Worm (Caenorhabditis elegans): ENCODE measurements around the gene metl-18.

DNA sequence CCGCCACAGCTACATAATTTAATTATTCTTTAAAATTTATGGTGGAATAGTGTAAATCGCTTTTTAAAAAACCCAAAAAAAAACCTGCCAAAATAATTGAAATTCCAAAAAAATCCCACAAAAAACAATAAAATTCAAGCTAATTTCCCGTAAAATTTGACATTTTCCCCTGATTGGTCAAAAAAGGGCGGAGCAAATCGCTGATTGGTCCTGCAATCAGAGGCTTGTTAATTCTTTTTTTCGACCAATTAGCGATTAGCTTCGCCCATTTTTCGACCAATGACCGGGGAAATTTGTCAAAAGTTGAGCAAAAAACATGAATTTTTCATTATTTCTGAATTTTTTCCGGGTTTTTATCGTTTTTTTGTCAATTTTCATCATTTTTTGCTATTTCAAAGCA is 41.5 kb downstream of the metl-18 start:
- no peak for TF ChIP-seq nhr-12 (tag; optimal IDR thresholded peaks at IDR 0.05)
- TF ChIP-seq unc-39 (tag; optimal IDR thresholded peaks at IDR 0.05) = no peak
- TF ChIP-seq ztf-11 (tag; optimal IDR thresholded peaks at IDR 0.05) = no peak
- no peak for TF ChIP-seq ces-1 (GFP tag; optimal IDR thresholded peaks at IDR 0.05)
- no peak for TF ChIP-seq unc-120 (tag; optimal IDR thresholded peaks at IDR 0.05; ENCODE audit: poor library complexity, severe bottlenecking)
- TF ChIP-seq nhr-237 (tag; optimal IDR thresholded peaks at IDR 0.05) = no peak
- TF ChIP-seq blmp-1 (tag; optimal IDR thresholded peaks at IDR 0.05) = no peak
- no peak for TF ChIP-seq elt-3 (tag; optimal IDR thresholded peaks at IDR 0.05)
- TF ChIP-seq ceh-39 (tag; optimal IDR thresholded peaks at IDR 0.05) = no peak

Measured in whole organism, mixed stage, embryonic.